Worm (Caenorhabditis elegans) whole organism, L3 larva: ENCODE results near the gene K06A4.10.

Experiments used
- ama-1 ChIP-seq: fragments of 150-350 bp; optimal IDR thresholded peaks from 2 replicates; lab custom pipeline; 2018
- ceh-82 ChIP-seq: fragments of 150-350 bp; optimal IDR thresholded peaks from 2 replicates; lab custom pipeline; 2014; ENCODE audit warnings: missing biosample characterization, missing genetic modification characterization
- fos-1 ChIP-seq: fragments of 150-350 bp; optimal IDR thresholded peaks from 2 replicates; lab custom pipeline; 2014; ENCODE audit warnings: missing biosample characterization, missing genetic modification characterization
- tbx-2 ChIP-seq: sonication (generic microtip); optimal IDR thresholded peaks from 2 replicates; lab custom pipeline; 2016; ENCODE audit warnings: mild to moderate bottlenecking, missing genetic modification characterization, missing compliant biosample characterization
- unc-39 ChIP-seq: sonication (generic microtip); optimal IDR thresholded peaks from 4 replicates; lab custom pipeline; 2017; ENCODE audit warnings: missing biosample characterization, missing genetic modification characterization
- unc-62 ChIP-seq: fragments of 150-350 bp; sonication (generic microtip); optimal IDR thresholded peaks from 4 replicates; lab custom pipeline; 2014; ENCODE audit warnings: missing biosample characterization, missing genetic modification reagents, missing genetic modification characterization

DNA sequence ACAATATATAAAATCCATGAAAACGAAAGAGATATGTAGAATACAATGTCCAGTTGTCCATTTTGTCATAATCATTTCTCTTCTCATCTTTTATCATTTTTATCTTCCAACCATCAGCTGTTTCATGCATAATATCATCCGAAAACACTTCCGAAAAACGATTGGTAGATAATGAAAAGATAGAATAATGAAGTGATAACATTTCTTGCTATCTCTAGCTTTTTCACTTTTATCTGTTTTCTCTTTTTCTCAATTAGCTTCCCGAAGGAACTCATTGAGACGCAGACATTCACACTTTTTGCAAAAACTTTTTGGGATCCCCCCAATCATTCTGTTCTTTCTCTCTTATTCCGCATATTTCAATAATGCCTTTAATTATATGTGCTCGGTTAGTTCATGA, 35.7 kb downstream of the K06A4.10 start:
- no peak for TF ChIP-seq ama-1
- no peak for TF ChIP-seq tbx-2 (tag; lab: Kevin White, UChicago)
- TF ChIP-seq unc-39 (tag; lab: Kevin White, UChicago) = no peak
- no peak for TF ChIP-seq unc-62
- TF ChIP-seq ceh-82 (tag; lab: Kevin White, UChicago) = no peak
- no peak for TF ChIP-seq fos-1 (tag; lab: Kevin White, UChicago)
